Worm (Caenorhabditis elegans) whole organism, L4 larva: ENCODE results near the gene F44E2.3.

Source experiments
- F10B5.3 ChIP-seq: sonication (generic microtip); optimal IDR thresholded peaks from 2 replicates; lab custom pipeline; 2016; ENCODE audit warnings: mild to moderate bottlenecking, missing genetic modification characterization, missing compliant biosample characterization
- F44E2.7 ChIP-seq: fragments of 200-800 bp; sonication (Bioruptor generic); IDR thresholded peaks from 2 replicates; pipeline ENCODE4 v2.1.2; 2022; ENCODE audit warnings: missing genetic modification characterization, missing compliant biosample characterization
- R02D3.7 ChIP-seq: fragments of 150-350 bp; sonication (generic microtip); optimal IDR thresholded peaks from 3 replicates; lab custom pipeline; 2014; ENCODE audit warnings: missing biosample characterization, missing genetic modification characterization
- Y105C5A.15 ChIP-seq: fragments of 200-800 bp; sonication (Bioruptor generic); IDR thresholded peaks from 2 replicates; pipeline ENCODE4 v1.3.6; 2022; ENCODE audit warnings: missing genetic modification characterization, missing compliant biosample characterization
- Y48G9A.11 ChIP-seq: fragments of 200-800 bp; sonication (Bioruptor generic); IDR thresholded peaks from 2 replicates; pipeline ENCODE4 v1.3.6; 2022; ENCODE audit warnings: missing genetic modification reagents, missing genetic modification characterization, missing compliant biosample characterization
- ZK337.2 ChIP-seq: fragments of 200-800 bp; sonication (Bioruptor generic); IDR thresholded peaks from 2 replicates; pipeline ENCODE4 v1.3.6; 2022; ENCODE audit warnings: missing genetic modification reagents, missing genetic modification characterization, missing compliant biosample characterization
- ZK546.5 ChIP-seq, 2 experiments: sonication (generic microtip); optimal IDR thresholded peaks; 2 replicates each; lab custom pipeline; 2017; ENCODE audit warnings: missing biosample characterization in 2 of 2, missing genetic modification characterization in 2 of 2
- aly-2 ChIP-seq: sonication (generic microtip); optimal IDR thresholded peaks from 2 replicates; lab custom pipeline; 2018; ENCODE audit warnings: missing biosample characterization, missing genetic modification characterization
- ama-1 ChIP-seq: fragments of 150-350 bp; optimal IDR thresholded peaks from 2 replicates; lab custom pipeline; 2014; ENCODE audit warnings: inconsistent platforms, mixed read lengths
- arid-1 ChIP-seq: fragments of 200-800 bp; sonication (Bioruptor generic); conservative IDR thresholded peaks from 2 replicates; pipeline ENCODE4 v1.3.6; 2022; ENCODE audit warnings: missing genetic modification reagents, missing genetic modification characterization, missing compliant biosample characterization
- ceh-28 ChIP-seq: fragments of 150-350 bp; optimal IDR thresholded peaks from 2 replicates; lab custom pipeline; 2014; ENCODE audit warnings: missing biosample characterization, missing genetic modification reagents, missing genetic modification characterization
- ces-1 ChIP-seq: fragments of 150-350 bp; sonication (generic microtip); optimal IDR thresholded peaks from 4 replicates; lab custom pipeline; 2014; ENCODE audit warnings: missing biosample characterization, missing genetic modification reagents, missing genetic modification characterization
- ctbp-1 ChIP-seq: fragments of 200-800 bp; sonication (Bioruptor generic); IDR thresholded peaks from 2 replicates; pipeline ENCODE4 v1.3.6; 2022; ENCODE audit warnings: missing genetic modification reagents, missing genetic modification characterization, missing compliant biosample characterization
- daf-8 ChIP-seq: fragments of 200-800 bp; sonication (Bioruptor generic); IDR thresholded peaks from 2 replicates; pipeline ENCODE4 v1.3.6; 2022; ENCODE audit warnings: missing genetic modification characterization, missing compliant biosample characterization
- dve-1 ChIP-seq: sonication (generic microtip); optimal IDR thresholded peaks from 2 replicates; lab custom pipeline; 2017; ENCODE audit warnings: antibody characterized with exemption, mild to moderate bottlenecking, missing genetic modification characterization, missing compliant biosample characterization; ENCODE audit not compliant: insufficient read depth
- egl-43 ChIP-seq: fragments of 200-800 bp; sonication (Bioruptor generic); IDR thresholded peaks from 2 replicates; pipeline ENCODE4 v1.3.6; 2022; ENCODE audit warnings: missing genetic modification reagents, missing genetic modification characterization, missing compliant biosample characterization
- fkh-10 ChIP-seq: fragments of 150-350 bp; optimal IDR thresholded peaks from 2 replicates; lab custom pipeline; 2014; ENCODE audit warnings: missing biosample characterization, missing genetic modification reagents, missing genetic modification characterization
- fos-1 ChIP-seq: fragments of 150-350 bp; optimal IDR thresholded peaks from 2 replicates; lab custom pipeline; 2014; ENCODE audit warnings: missing biosample characterization, missing genetic modification characterization
- gei-8 ChIP-seq: fragments of 200-800 bp; sonication (Bioruptor generic); optimal IDR thresholded peaks from 2 replicates; lab custom pipeline; 2018; ENCODE audit warnings: mild to moderate bottlenecking, missing genetic modification characterization, missing compliant biosample characterization
- hif-1 ChIP-seq, 2 experiments: sonication (generic microtip); optimal IDR thresholded peaks; 2 replicates each; lab custom pipeline; 2016 to 2017; ENCODE audit warnings: missing compliant biosample characterization in 2 of 2, missing genetic modification characterization in 2 of 2, missing genetic modification reagents in 2 of 2, missing genotype in 2 of 2, mild to moderate bottlenecking in 1 of 2
- hlh-30 ChIP-seq: sonication (generic microtip); optimal IDR thresholded peaks from 2 replicates; lab custom pipeline; 2017; ENCODE audit warnings: antibody characterized with exemption, mild to moderate bottlenecking, missing genetic modification characterization, missing compliant biosample characterization; ENCODE audit not compliant: insufficient read depth
- hmg-1.1 ChIP-seq: fragments of 200-800 bp; sonication (Bioruptor generic); IDR thresholded peaks from 2 replicates; pipeline ENCODE4 v1.3.6; 2022; ENCODE audit warnings: missing genetic modification reagents, missing genetic modification characterization, missing compliant biosample characterization
- jun-1 ChIP-seq: fragments of 150-350 bp; optimal IDR thresholded peaks from 2 replicates; lab custom pipeline; 2014; ENCODE audit warnings: missing biosample characterization, missing genetic modification reagents, missing genetic modification characterization
- lin-39 ChIP-seq: fragments of 150-350 bp; optimal IDR thresholded peaks from 2 replicates; lab custom pipeline; 2014; ENCODE audit warnings: missing biosample characterization, missing genetic modification reagents, missing genetic modification characterization
- lsy-2 ChIP-seq, 2 experiments: fragments of 150-350 bp in 1 of 2; sonication (generic microtip) in 1 of 2; optimal IDR thresholded peaks; 2 replicates each; lab custom pipeline; 2014 to 2017; ENCODE audit warnings: missing biosample characterization in 2 of 2, missing genetic modification characterization in 2 of 2
- madf-5 ChIP-seq, 2 experiments: fragments of 200-800 bp; sonication (Bioruptor generic); IDR thresholded peaks; 2 replicates each; pipeline ENCODE4 v1.3.6; 2022; ENCODE audit warnings: missing compliant biosample characterization in 2 of 2, missing genetic modification characterization in 2 of 2
- madf-9 ChIP-seq: fragments of 200-800 bp; sonication (Bioruptor generic); conservative IDR thresholded peaks from 2 replicates; pipeline ENCODE4 v1.3.6; 2022; ENCODE audit warnings: missing genetic modification reagents, missing genetic modification characterization, missing compliant biosample characterization
- mep-1 ChIP-seq: fragments of 150-350 bp; sonication (generic microtip); optimal IDR thresholded peaks from 3 replicates; lab custom pipeline; 2014; ENCODE audit warnings: missing biosample characterization, missing genetic modification characterization
- mes-2 ChIP-seq: sonication (generic microtip); optimal IDR thresholded peaks from 2 replicates; lab custom pipeline; 2016; ENCODE audit warnings: missing genotype, mild to moderate bottlenecking, missing genetic modification characterization, missing compliant biosample characterization; ENCODE audit not compliant: poor library complexity, severe bottlenecking
- nhr-102 ChIP-seq: sonication (generic microtip); optimal IDR thresholded peaks from 2 replicates; lab custom pipeline; 2016; ENCODE audit warnings: mild to moderate bottlenecking, missing genetic modification characterization, moderate library complexity, missing compliant biosample characterization
- nhr-11 ChIP-seq: fragments of 150-350 bp; optimal IDR thresholded peaks from 2 replicates; lab custom pipeline; 2014; ENCODE audit warnings: missing biosample characterization, missing genetic modification characterization
- php-3 ChIP-seq: fragments of 200-800 bp; sonication (Bioruptor generic); IDR thresholded peaks from 2 replicates; pipeline ENCODE4 v1.3.6; 2022; ENCODE audit warnings: missing genetic modification reagents, missing genetic modification characterization, missing compliant biosample characterization
- pqm-1 ChIP-seq: sonication (generic microtip); optimal IDR thresholded peaks from 2 replicates; lab custom pipeline; 2017; ENCODE audit warnings: missing biosample characterization, missing genetic modification characterization
- rbr-2 ChIP-seq: sonication (generic microtip); optimal IDR thresholded peaks from 2 replicates; lab custom pipeline; 2016; ENCODE audit warnings: missing genotype, missing genetic modification characterization, missing compliant biosample characterization
- saeg-2 ChIP-seq: fragments of 200-800 bp; sonication (Bioruptor generic); IDR thresholded peaks from 2 replicates; pipeline ENCODE4 v1.3.6; 2022; ENCODE audit warnings: missing genetic modification reagents, missing genetic modification characterization, missing compliant biosample characterization
- set-16 ChIP-seq: fragments of 200-800 bp; sonication (Bioruptor generic); IDR thresholded peaks from 2 replicates; pipeline ENCODE4 v1.3.6; 2022; ENCODE audit warnings: missing genetic modification reagents, missing genetic modification characterization, missing compliant biosample characterization
- skn-1 ChIP-seq: fragments of 150-350 bp; optimal IDR thresholded peaks from 2 replicates; lab custom pipeline; 2014; ENCODE audit warnings: missing biosample characterization, missing genetic modification characterization
- spr-3 ChIP-seq: fragments of 200-800 bp; sonication (Bioruptor generic); optimal IDR thresholded peaks from 2 replicates; lab custom pipeline; 2018; ENCODE audit warnings: mild to moderate bottlenecking, missing genetic modification characterization, missing compliant biosample characterization
- tra-1 ChIP-seq: fragments of 200-800 bp; sonication (Bioruptor generic); IDR thresholded peaks from 2 replicates; pipeline ENCODE4 v1.3.6; 2022; ENCODE audit warnings: missing genetic modification reagents, missing genetic modification characterization, missing compliant biosample characterization
- unc-130 ChIP-seq: sonication (generic microtip); optimal IDR thresholded peaks from 2 replicates; lab custom pipeline; 2016; ENCODE audit warnings: missing genetic modification reagents, missing genetic modification characterization, missing compliant biosample characterization
- unc-39 ChIP-seq: sonication (generic microtip); optimal IDR thresholded peaks from 2 replicates; lab custom pipeline; 2017; ENCODE audit warnings: missing biosample characterization, missing genetic modification characterization
- vab-7 ChIP-seq: fragments of 200-800 bp; sonication (Bioruptor generic); IDR thresholded peaks from 2 replicates; pipeline ENCODE4 v1.3.6; 2022; ENCODE audit warnings: missing genetic modification reagents, missing genetic modification characterization, missing compliant biosample characterization
- zag-1 ChIP-seq: fragments of 150-350 bp; optimal IDR thresholded peaks from 2 replicates; lab custom pipeline; 2014; ENCODE audit warnings: missing biosample characterization, missing genetic modification characterization
- zfp-2 ChIP-seq: sonication (generic microtip); optimal IDR thresholded peaks from 2 replicates; lab custom pipeline; 2016; ENCODE audit warnings: mild to moderate bottlenecking, missing genetic modification characterization, missing compliant biosample characterization
- zip-11 ChIP-seq: fragments of 200-800 bp; sonication (Bioruptor generic); IDR thresholded peaks from 2 replicates; pipeline ENCODE4 v1.3.6; 2022; ENCODE audit warnings: missing genetic modification characterization, missing compliant biosample characterization
- zip-2 ChIP-seq: fragments of 150-350 bp; optimal IDR thresholded peaks from 2 replicates; lab custom pipeline; 2014; ENCODE audit warnings: missing biosample characterization, missing genetic modification characterization
- ztf-11 ChIP-seq: fragments of 150-350 bp; optimal IDR thresholded peaks from 2 replicates; lab custom pipeline; 2014; ENCODE audit warnings: missing biosample characterization, missing genetic modification characterization

The F44E2.3 gene

ce11 chrIII:8799964-8800795 is 28.9 kb downstream of the F44E2.3 start, which contains the start of gene F54F2.6 (continued):
- TF ChIP-seq ctbp-1 (GFP tag; lab: Robert Waterston, UW), result peak; percentile 89
- peak; percentile 15; the same call in 1 of the 2 replicates for TF ChIP-seq saeg-2 (GFP tag; lab: Robert Waterston, UW)
- TF ChIP-seq fos-1, result no peak
- TF ChIP-seq zip-11, result no peak
- TF ChIP-seq Y48G9A.11 (GFP tag; lab: Robert Waterston, UW), result no peak
- no peak for TF ChIP-seq aly-2 (tag; lab: Kevin White, UChicago)
- TF ChIP-seq nhr-102 (tag; lab: Kevin White, UChicago), result peak; percentile 25
- TF ChIP-seq unc-130, result no peak
- TF ChIP-seq F44E2.7, result no peak
- TF ChIP-seq set-16 (GFP tag; lab: Robert Waterston, UW), result peak; percentile 87
- TF ChIP-seq ZK546.5 (tag; optimal IDR thresholded peaks at IDR 0.05; lab: Kevin White, UChicago), result no peak
- peak; percentile 13; the same call in 1 of the 2 replicates for TF ChIP-seq ZK337.2 (GFP tag; lab: Robert Waterston, UW)
- TF ChIP-seq hmg-1.1, result peak; percentile 77
- no peak for TF ChIP-seq F10B5.3 (tag; lab: Kevin White, UChicago)
- TF ChIP-seq gei-8 (GFP tag; lab: Kevin White, UChicago), result peak; percentile 62
- peak; percentile 93 for TF ChIP-seq rbr-2 (tag; lab: Kevin White, UChicago)
- no peak for TF ChIP-seq php-3 (GFP tag; lab: Robert Waterston, UW)
- peak; percentile 67 for TF ChIP-seq tra-1
- TF ChIP-seq ztf-11 (tag; lab: Kevin White, UChicago), result no peak
- TF ChIP-seq zip-2 (tag; lab: Kevin White, UChicago), result peak; percentile 25
- peak; percentile 69 for TF ChIP-seq mes-2
- TF ChIP-seq R02D3.7, result no peak

- TF ChIP-seq Y48G9A.11 (GFP tag; lab: Robert Waterston, UW), result no peak
- peak; percentile 68 for TF ChIP-seq tra-1
- TF ChIP-seq ama-1 (lab: Kevin White, UChicago), result peak; percentile 37
- TF ChIP-seq arid-1, result 0 out of 2 replicates have a peak, but pooled peaks have one; percentile 24
- peak; percentile 46 to 80 for TF ChIP-seq hif-1 (tag; optimal IDR thresholded peaks at IDR 0.05; lab: Kevin White, UChicago)
- no peak for TF ChIP-seq aly-2 (tag; lab: Kevin White, UChicago)
- no peak for TF ChIP-seq zag-1
- no peak for TF ChIP-seq Y105C5A.15 (GFP tag; lab: Robert Waterston, UW)
- TF ChIP-seq jun-1 (tag; lab: Kevin White, UChicago), result peak; percentile 82
- peak; percentile 97 for TF ChIP-seq dve-1
- TF ChIP-seq nhr-102 (tag; lab: Kevin White, UChicago), result peak; percentile 78
- TF ChIP-seq madf-9 (GFP tag; lab: Robert Waterston, UW), result 0 out of 2 replicates have a peak, but pooled peaks have one; percentile 27
- TF ChIP-seq madf-5 (GFP tag; IDR thresholded peaks at IDR 0.05; lab: Robert Waterston, UW), result 0 out of 4 replicates have a peak, but pooled peaks have one; percentile 50
- peak; percentile 90 to 94 for TF ChIP-seq lsy-2 (tag; optimal IDR thresholded peaks at IDR 0.05; lab: Kevin White, UChicago)
- TF ChIP-seq pqm-1 (tag; lab: Kevin White, UChicago), result peak; percentile 94
- no peak for TF ChIP-seq ceh-28 (tag; lab: Kevin White, UChicago)
- TF ChIP-seq skn-1 (tag; lab: Kevin White, UChicago), result no peak
- TF ChIP-seq lin-39, result no peak
- TF ChIP-seq egl-43 (GFP tag; lab: Robert Waterston, UW), result 0 out of 2 replicates have a peak, but pooled peaks have one; percentile 66
- peak; percentile 21 for TF ChIP-seq spr-3 (GFP tag; lab: Kevin White, UChicago)
- peak; percentile 96 for TF ChIP-seq hlh-30 (tag; lab: Kevin White, UChicago)
- peak; percentile 57 for TF ChIP-seq zfp-2 (tag; lab: Kevin White, UChicago)
- TF ChIP-seq nhr-11 (tag; lab: Kevin White, UChicago), result peak; percentile 80
- no peak for TF ChIP-seq fos-1
- no peak for TF ChIP-seq ces-1 (GFP tag; lab: Kevin White, UChicago)
- TF ChIP-seq fkh-10 (GFP tag; lab: Kevin White, UChicago), result peak; percentile 86
- no peak for TF ChIP-seq unc-39 (tag; lab: Kevin White, UChicago)
- no peak for TF ChIP-seq daf-8 (GFP tag; lab: Robert Waterston, UW)
- TF ChIP-seq php-3 (GFP tag; lab: Robert Waterston, UW), result peak; percentile 73
- peak; percentile 92 for TF ChIP-seq mep-1 (tag; lab: Kevin White, UChicago)
- TF ChIP-seq ZK337.2 (GFP tag; lab: Robert Waterston, UW), result 0 out of 2 replicates have a peak, but pooled peaks have one; percentile 41
- TF ChIP-seq vab-7 (GFP tag; lab: Robert Waterston, UW), result no peak
- no peak for TF ChIP-seq F44E2.7
Observed at ce11 chrIII:8797211-8797733, 31.8 kb downstream of the F44E2.3 start.
